Worm (Caenorhabditis elegans): ENCODE data around the gene imph-1.

ce11 chrIII:4595771-4596227 lies 42.4 kb downstream of the imph-1 start, which contains the start of gene asb-1:
- TF ChIP-seq zag-1 (tag; optimal IDR thresholded peaks at IDR 0.05) (no peak), nfya-1 (tag; optimal IDR thresholded peaks at IDR 0.05; ENCODE audit: insufficient read depth) (no peak), nhr-28 (tag; optimal IDR thresholded peaks at IDR 0.05) (no peak), elt-3 (tag; optimal IDR thresholded peaks at IDR 0.05) (no peak), pqm-1 (tag; optimal IDR thresholded peaks at IDR 0.05) (no peak), nhr-76 (tag; optimal IDR thresholded peaks at IDR 0.05) (no peak), nhr-25 (tag; optimal IDR thresholded peaks at IDR 0.05) (no peak), ztf-4 (tag; optimal IDR thresholded peaks at IDR 0.05) (no peak), unc-39 (tag; optimal IDR thresholded peaks at IDR 0.05) (no peak), nhr-237 (tag; optimal IDR thresholded peaks at IDR 0.05) (no peak), lin-15B (tag; optimal IDR thresholded peaks at IDR 0.05) (no peak), nhr-77 (tag; optimal IDR thresholded peaks at IDR 0.05) (no peak), eor-1 (tag; optimal IDR thresholded peaks at IDR 0.05) (no peak), unc-62 (GFP tag; optimal IDR thresholded peaks at IDR 0.05) (no peak)

Measured in whole organism, L3 larva.